Worm (Caenorhabditis elegans) whole organism, late embryonic: Measurements from ENCODE around the gene F41F3.3.

ENCODE experiments used
- ceh-18 ChIP-seq: sonication (generic microtip); optimal IDR thresholded peaks from 2 replicates; lab custom pipeline; 2016; ENCODE audit warnings: missing genetic modification characterization, missing compliant biosample characterization
- elt-2 ChIP-seq: sonication (generic microtip); optimal IDR thresholded peaks from 2 replicates; lab custom pipeline; 2016; ENCODE audit warnings: missing genetic modification reagents, missing genetic modification characterization, missing compliant biosample characterization

The F41F3.3 gene

DNA sequence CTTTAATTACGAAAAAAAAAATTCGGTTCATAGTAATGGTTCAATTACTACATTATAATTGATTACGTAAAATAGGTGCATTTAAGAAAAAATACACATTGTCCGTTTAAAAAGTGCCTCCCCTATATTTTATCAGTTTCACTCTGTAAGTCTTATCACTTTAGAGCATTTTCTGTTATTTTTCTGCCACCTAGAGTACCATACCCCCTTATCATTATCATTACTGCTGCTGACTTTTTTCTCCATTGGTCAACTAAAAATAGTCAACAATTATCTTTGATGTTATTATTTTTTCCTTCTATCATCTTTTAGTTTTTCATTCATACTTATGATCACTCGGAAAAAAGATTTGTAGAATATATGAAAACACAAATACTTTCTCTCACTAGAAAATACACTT is 49.5 kb downstream of the F41F3.3 start:
- TF ChIP-seq ceh-18: no peak
- peak; percentile 90 for TF ChIP-seq elt-2 (tag; lab: Kevin White, UChicago)
- TF ChIP-seq, all 69 proteins: peak for 1
